Fruit fly (Drosophila melanogaster): ENCODE results near the gene CG12081.

Gene CG12081

DNA sequence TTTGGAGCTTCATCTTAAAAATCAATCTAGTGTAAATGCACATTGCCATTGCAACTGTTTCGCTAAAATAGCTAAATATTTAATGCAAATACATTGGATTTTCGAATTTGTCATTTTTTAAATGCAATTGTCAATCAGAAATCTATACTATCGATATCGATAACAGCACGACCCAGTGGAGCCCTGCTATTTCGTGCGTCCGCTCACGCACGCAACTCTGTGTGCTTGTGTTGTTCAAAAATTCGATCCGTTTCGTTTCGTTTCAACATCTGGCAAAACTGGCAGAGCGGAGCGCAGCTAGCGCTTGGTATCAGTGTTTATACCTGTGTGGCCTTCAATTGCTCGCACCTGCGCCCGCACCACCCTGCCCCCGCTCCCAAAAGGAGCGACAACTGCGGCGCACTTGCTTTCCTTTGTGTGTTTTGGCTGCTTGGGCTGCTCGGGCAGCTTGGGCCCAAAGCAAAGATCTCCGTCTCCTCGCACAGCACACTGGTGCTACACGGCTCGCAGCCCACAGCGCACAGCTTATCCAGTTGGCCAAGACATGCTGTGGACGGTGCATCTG, at the start of gene CG12081:
CG12081 (plus strand) TSS at position 205 of the 565 bp plus-strand sequence.
- peak; percentile 11 for TF ChIP-seq CG7101 (tag; optimal IDR thresholded peaks at IDR 0.05)
- no peak for TF ChIP-seq ovo (GFP tag; optimal IDR thresholded peaks at IDR 0.05)
- no peak for TF ChIP-seq tj (GFP tag; optimal IDR thresholded peaks at IDR 0.05)
- no peak for TF ChIP-seq Hr96 (GFP tag; optimal IDR thresholded peaks at IDR 0.05)
- TF ChIP-seq CG14711 (tag; optimal IDR thresholded peaks at IDR 0.05) = peak; percentile 25
- no peak for TF ChIP-seq CG11617 (GFP tag; optimal IDR thresholded peaks at IDR 0.05)
- peak; percentile 30 for TF ChIP-seq CG1620 (GFP tag; optimal IDR thresholded peaks at IDR 0.05)
- TF ChIP-seq Crg-1 (GFP tag; optimal IDR thresholded peaks at IDR 0.05) = no peak
- TF ChIP-seq bab1 (GFP tag; optimal IDR thresholded peaks at IDR 0.05) = peak; percentile 50
- no peak for TF ChIP-seq kay (GFP tag; ENCODE audit: borderline replicate concordance)
- no peak for TF ChIP-seq CG7045 (GFP tag; optimal IDR thresholded peaks at IDR 0.05)
- no peak for TF ChIP-seq CG12768 (GFP tag; optimal IDR thresholded peaks at IDR 0.05)
- TF ChIP-seq cnc (optimal IDR thresholded peaks at IDR 0.05) = no peak
- TF ChIP-seq pad (GFP tag; optimal IDR thresholded peaks at IDR 0.05) = no peak
- no peak for TF ChIP-seq Clk (GFP tag; optimal IDR thresholded peaks at IDR 0.05)
- TF ChIP-seq Mnt (GFP tag; optimal IDR thresholded peaks at IDR 0.05) = peak; percentile 51
- no peak for TF ChIP-seq cic (GFP tag; optimal IDR thresholded peaks at IDR 0.05)
- TF ChIP-seq CG33017 (tag; optimal IDR thresholded peaks at IDR 0.05) = no peak
- TF ChIP-seq CG5204 (GFP tag; optimal IDR thresholded peaks at IDR 0.05) = no peak
- TF ChIP-seq toe (GFP tag; optimal IDR thresholded peaks at IDR 0.05) = no peak

DNA sequence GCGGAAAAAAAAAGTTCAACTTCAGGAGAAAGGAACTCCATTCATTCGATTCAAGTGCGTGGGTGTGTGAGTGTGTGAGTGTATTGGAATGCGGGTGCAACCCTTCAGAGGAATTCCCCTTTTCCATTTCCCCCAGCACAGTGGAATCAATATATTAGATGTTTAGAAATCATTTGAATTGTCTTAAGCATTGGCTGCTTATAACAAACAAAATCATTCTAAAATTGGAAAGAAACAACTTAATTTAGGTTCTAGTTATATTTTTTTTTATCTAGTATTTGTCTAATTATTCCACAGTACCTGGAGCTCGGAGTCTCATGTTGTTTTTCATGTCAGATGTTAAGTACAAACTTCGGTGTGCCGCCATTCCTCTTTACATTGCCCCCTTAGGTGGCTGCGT, 49.6 kb upstream of the CG12081 start:
- TF ChIP-seq tj (GFP tag; optimal IDR thresholded peaks at IDR 0.05) = no peak
- no peak for TF ChIP-seq CG1620 (GFP tag; optimal IDR thresholded peaks at IDR 0.05)
- no peak for TF ChIP-seq pad (GFP tag; optimal IDR thresholded peaks at IDR 0.05)
- no peak for TF ChIP-seq CG7101 (tag; optimal IDR thresholded peaks at IDR 0.05)
- no peak for TF ChIP-seq ovo (GFP tag; optimal IDR thresholded peaks at IDR 0.05)
- TF ChIP-seq CG12768 (GFP tag; optimal IDR thresholded peaks at IDR 0.05) = no peak
- TF ChIP-seq CG33017 (tag; optimal IDR thresholded peaks at IDR 0.05) = no peak
- no peak for TF ChIP-seq CG7045 (GFP tag; optimal IDR thresholded peaks at IDR 0.05)
- no peak for TF ChIP-seq Clk (GFP tag; optimal IDR thresholded peaks at IDR 0.05)
- TF ChIP-seq toe (GFP tag; optimal IDR thresholded peaks at IDR 0.05) = no peak
- TF ChIP-seq Hr96 (GFP tag; optimal IDR thresholded peaks at IDR 0.05) = no peak

DNA sequence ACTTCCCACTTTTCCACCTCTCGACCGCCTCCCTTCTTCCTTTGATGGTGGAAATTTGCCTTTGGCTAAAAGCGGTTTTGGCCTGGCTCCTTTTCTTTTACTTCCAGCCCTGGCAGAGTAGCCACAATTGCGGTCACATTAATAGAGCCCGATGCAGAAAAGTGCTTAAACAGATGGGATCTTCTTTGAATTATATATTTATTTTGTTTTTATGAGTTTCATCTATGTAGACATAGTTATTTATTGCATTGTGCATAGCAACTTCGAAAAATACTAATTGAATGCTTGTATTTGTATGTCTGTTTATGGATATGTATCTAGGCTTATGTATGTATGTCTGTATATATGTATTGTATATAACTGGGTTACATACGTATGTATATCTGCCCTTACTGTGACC, 46.6 kb upstream of the CG12081 start:
- TF ChIP-seq Hr96 (GFP tag; optimal IDR thresholded peaks at IDR 0.05) (no peak), Clk (GFP tag; optimal IDR thresholded peaks at IDR 0.05) (no peak), toe (GFP tag; optimal IDR thresholded peaks at IDR 0.05) (no peak), ovo (GFP tag; optimal IDR thresholded peaks at IDR 0.05) (no peak), CG1620 (GFP tag; optimal IDR thresholded peaks at IDR 0.05) (no peak), bab1 (GFP tag; optimal IDR thresholded peaks at IDR 0.05) (no peak), CG7045 (GFP tag; optimal IDR thresholded peaks at IDR 0.05) (no peak), CG14711 (tag; optimal IDR thresholded peaks at IDR 0.05) (no peak), Mnt (GFP tag; optimal IDR thresholded peaks at IDR 0.05) (no peak), CG33017 (tag; optimal IDR thresholded peaks at IDR 0.05) (no peak), CG11617 (GFP tag; optimal IDR thresholded peaks at IDR 0.05) (no peak), CG7101 (tag; optimal IDR thresholded peaks at IDR 0.05) (no peak), kay (GFP tag; ENCODE audit: borderline replicate concordance) (no peak), pad (GFP tag; optimal IDR thresholded peaks at IDR 0.05) (no peak), Crg-1 (GFP tag; optimal IDR thresholded peaks at IDR 0.05) (no peak), CG5204 (GFP tag; optimal IDR thresholded peaks at IDR 0.05) (no peak), cic (GFP tag; optimal IDR thresholded peaks at IDR 0.05) (no peak)

DNA sequence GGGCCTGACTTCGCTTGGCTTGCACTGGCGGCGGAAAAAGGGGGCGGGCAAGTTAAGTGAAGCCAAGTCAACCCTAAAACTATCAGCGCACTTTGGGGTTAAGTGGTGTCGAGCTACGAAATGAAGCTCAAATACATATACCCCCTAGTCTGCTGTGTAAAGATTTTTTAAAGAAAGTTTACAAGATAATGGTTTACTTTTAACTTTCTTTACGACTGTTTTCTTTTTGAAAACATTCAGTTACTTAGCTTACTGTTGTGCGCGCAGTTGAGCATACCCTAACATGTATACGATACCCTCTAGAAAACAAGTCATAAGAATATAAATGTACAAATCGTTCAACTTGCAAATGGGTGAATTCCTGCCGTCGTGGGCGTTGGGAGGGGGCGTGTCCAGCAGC, 45.9 kb upstream of the CG12081 start:
- TF ChIP-seq Clk (GFP tag; optimal IDR thresholded peaks at IDR 0.05) (no peak), Crg-1 (GFP tag; optimal IDR thresholded peaks at IDR 0.05) (no peak), pad (GFP tag; optimal IDR thresholded peaks at IDR 0.05) (no peak), toe (GFP tag; optimal IDR thresholded peaks at IDR 0.05) (no peak), CG14711 (tag; optimal IDR thresholded peaks at IDR 0.05) (no peak), CG5204 (GFP tag; optimal IDR thresholded peaks at IDR 0.05) (no peak), Mnt (GFP tag; optimal IDR thresholded peaks at IDR 0.05) (no peak), CG7101 (tag; optimal IDR thresholded peaks at IDR 0.05) (no peak), cic (GFP tag; optimal IDR thresholded peaks at IDR 0.05) (no peak), ovo (GFP tag; optimal IDR thresholded peaks at IDR 0.05) (no peak), CG7045 (GFP tag; optimal IDR thresholded peaks at IDR 0.05) (no peak), tj (GFP tag; optimal IDR thresholded peaks at IDR 0.05) (no peak)

DNA sequence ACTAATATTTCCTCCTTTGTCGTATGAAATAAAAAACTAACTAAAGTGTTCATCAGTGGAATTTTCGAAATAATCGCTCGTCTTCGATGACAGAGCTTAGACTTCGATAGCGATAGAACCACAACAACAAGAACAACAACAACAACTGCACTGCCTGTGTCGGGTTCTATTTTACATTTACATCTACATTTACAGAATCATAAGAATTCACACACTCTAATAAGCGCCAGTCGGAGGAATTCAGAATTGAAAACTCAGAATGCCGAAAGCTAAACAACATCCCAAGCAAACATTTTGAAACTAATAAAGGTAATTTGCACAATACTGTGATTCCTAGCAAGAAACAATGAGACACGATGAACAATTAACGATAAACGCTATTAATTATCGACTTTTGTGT, 34.3 kb upstream of the CG12081 start:
- TF ChIP-seq Clk (GFP tag; optimal IDR thresholded peaks at IDR 0.05) (no peak), Mnt (GFP tag; optimal IDR thresholded peaks at IDR 0.05) (no peak), CG12768 (GFP tag; optimal IDR thresholded peaks at IDR 0.05) (no peak), cnc (optimal IDR thresholded peaks at IDR 0.05) (no peak), Crg-1 (GFP tag; optimal IDR thresholded peaks at IDR 0.05) (no peak), CG5204 (GFP tag; optimal IDR thresholded peaks at IDR 0.05) (no peak), Hr96 (GFP tag; optimal IDR thresholded peaks at IDR 0.05) (no peak), CG7045 (GFP tag; optimal IDR thresholded peaks at IDR 0.05) (no peak), pad (GFP tag; optimal IDR thresholded peaks at IDR 0.05) (no peak), CG1620 (GFP tag; optimal IDR thresholded peaks at IDR 0.05) (no peak)

DNA sequence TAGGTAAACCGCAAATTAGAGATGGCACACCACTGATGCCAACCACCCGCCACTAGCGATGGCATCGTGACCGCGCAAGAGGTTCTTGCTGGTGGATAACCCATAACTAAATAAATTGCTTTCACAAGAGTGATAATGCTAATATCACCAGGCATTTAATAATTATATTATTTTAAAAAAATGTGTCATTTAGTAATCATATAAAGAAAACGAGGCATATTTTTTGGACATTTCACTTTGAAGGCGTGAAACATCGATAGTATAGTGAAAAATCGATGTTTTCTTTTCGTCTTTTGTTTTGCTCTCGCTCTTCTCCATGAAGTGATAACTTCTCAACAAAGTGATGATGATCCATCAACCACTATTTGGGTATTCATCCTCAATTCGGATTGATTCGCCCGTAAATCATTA, 29.8 kb upstream of the CG12081 start, which contains the start of gene IntS4:
IntS4 (minus strand) TSS at position 20 of the 411 bp plus-strand sequence.
- TF ChIP-seq CG14711 (tag; optimal IDR thresholded peaks at IDR 0.05) = peak; percentile 77
- peak; percentile 6 for TF ChIP-seq Clk (GFP tag; optimal IDR thresholded peaks at IDR 0.05)
- TF ChIP-seq cic (GFP tag; optimal IDR thresholded peaks at IDR 0.05) = peak; percentile 20
- peak; percentile 88 for TF ChIP-seq bab1 (GFP tag; optimal IDR thresholded peaks at IDR 0.05)
- TF ChIP-seq CG5204 (GFP tag; optimal IDR thresholded peaks at IDR 0.05) = no peak
- peak; percentile 90 for TF ChIP-seq Mnt (GFP tag; optimal IDR thresholded peaks at IDR 0.05)
- TF ChIP-seq tj (GFP tag; optimal IDR thresholded peaks at IDR 0.05) = peak; percentile 59
- peak; percentile 37 for TF ChIP-seq CG33017 (tag; optimal IDR thresholded peaks at IDR 0.05)
- no peak for TF ChIP-seq cnc (optimal IDR thresholded peaks at IDR 0.05)
- peak; percentile 68 for TF ChIP-seq pad (GFP tag; optimal IDR thresholded peaks at IDR 0.05)
- TF ChIP-seq Hr96 (GFP tag; optimal IDR thresholded peaks at IDR 0.05) = no peak
- peak; percentile 55 for TF ChIP-seq kay (GFP tag; ENCODE audit: borderline replicate concordance)
- peak; percentile 74 for TF ChIP-seq ovo (GFP tag; optimal IDR thresholded peaks at IDR 0.05)
- peak; percentile 28 for TF ChIP-seq CG7045 (GFP tag; optimal IDR thresholded peaks at IDR 0.05)
- TF ChIP-seq CG7101 (tag; optimal IDR thresholded peaks at IDR 0.05) = peak; percentile 82
- peak; percentile 52 for TF ChIP-seq CG12768 (GFP tag; optimal IDR thresholded peaks at IDR 0.05)
- no peak for TF ChIP-seq toe (GFP tag; optimal IDR thresholded peaks at IDR 0.05)
- TF ChIP-seq CG11617 (GFP tag; optimal IDR thresholded peaks at IDR 0.05) = peak; percentile 75
- TF ChIP-seq CG1620 (GFP tag; optimal IDR thresholded peaks at IDR 0.05) = peak; percentile 80
- TF ChIP-seq Crg-1 (GFP tag; optimal IDR thresholded peaks at IDR 0.05) = peak; percentile 79
